Fruit fly (Drosophila melanogaster) whole organism: ENCODE measurements around the gene CG9953.

ENCODE experiments used
- CG8478 ChIP-seq: fragments of >200 bp; optimal IDR thresholded peaks from 2 replicates; lab custom pipeline; 2018; ENCODE audit warnings: inconsistent platforms
- Dll ChIP-seq: fragments of >200 bp; optimal IDR thresholded peaks from 2 replicates; lab custom pipeline; 2017

DNA sequence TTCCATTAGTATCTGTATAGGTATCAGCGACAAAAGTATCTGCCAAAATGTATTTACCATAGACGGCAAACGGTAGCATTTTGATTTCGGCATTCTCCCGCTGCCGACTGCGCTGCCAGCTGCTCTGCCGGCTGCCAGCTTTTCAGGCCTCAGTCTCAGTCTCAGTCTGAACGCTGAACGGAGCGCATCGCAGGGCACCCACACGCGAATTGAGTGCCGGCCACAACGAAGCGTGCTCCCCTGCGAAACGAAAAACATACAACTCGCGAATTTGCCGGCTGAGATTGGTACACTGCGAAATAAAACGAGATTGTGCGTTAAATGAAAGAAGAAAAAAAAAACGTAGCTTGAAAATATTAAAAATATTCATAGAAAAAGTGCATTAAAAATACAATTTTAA is 29.2 kb downstream of the CG9953 start, which contains the start of gene Mp:
- TF ChIP-seq CG8478 (lab: Kevin White, UChicago) (no peak), Dll (lab: Kevin White, UChicago) (no peak)
